Worm (Caenorhabditis elegans): ENCODE results near the gene chdh-1.

ce11 chrII:8668871-8669270, 29.9 kb downstream of the chdh-1 start:
- no peak for TF ChIP-seq mdl-1 (tag; optimal IDR thresholded peaks at IDR 0.05)
- TF ChIP-seq skn-1 (tag; optimal IDR thresholded peaks at IDR 0.05) = no peak
- TF ChIP-seq elt-3 (tag; optimal IDR thresholded peaks at IDR 0.05) = no peak
